Worm (Caenorhabditis elegans) whole organism, L4 larva: ENCODE results near the gene R10D12.8.

Experiments used
- T20F7.1 ChIP-seq: fragments of 200-800 bp; sonication (Bioruptor generic); optimal IDR thresholded peaks from 2 replicates; lab custom pipeline; 2018; ENCODE audit warnings: mild to moderate bottlenecking, missing genetic modification characterization, missing compliant biosample characterization
- Y75B8A.6 ChIP-seq: fragments of 200-800 bp; sonication (Bioruptor generic); IDR thresholded peaks from 2 replicates; pipeline ENCODE4 v1.3.6; 2022; ENCODE audit warnings: missing genetic modification reagents, missing genetic modification characterization, missing compliant biosample characterization
- aly-2 ChIP-seq: sonication (generic microtip); optimal IDR thresholded peaks from 2 replicates; lab custom pipeline; 2018; ENCODE audit warnings: missing biosample characterization, missing genetic modification characterization
- ama-1 ChIP-seq: fragments of 150-350 bp; optimal IDR thresholded peaks from 2 replicates; lab custom pipeline; 2014; ENCODE audit warnings: inconsistent platforms, mixed read lengths
- arid-1 ChIP-seq: fragments of 200-800 bp; sonication (Bioruptor generic); conservative IDR thresholded peaks from 2 replicates; pipeline ENCODE4 v1.3.6; 2022; ENCODE audit warnings: missing genetic modification reagents, missing genetic modification characterization, missing compliant biosample characterization
- ceh-44 ChIP-seq: fragments of 200-800 bp; sonication (Bioruptor generic); IDR thresholded peaks from 2 replicates; pipeline ENCODE4 v1.3.6; 2022; ENCODE audit warnings: missing genetic modification reagents, missing genetic modification characterization, missing compliant biosample characterization
- daf-12 ChIP-seq: fragments of 150-350 bp; optimal IDR thresholded peaks from 2 replicates; lab custom pipeline; 2014; ENCODE audit warnings: missing biosample characterization, missing genetic modification reagents, missing genetic modification characterization
- daf-16 ChIP-seq, 3 experiments: sonication (generic microtip); optimal IDR thresholded peaks; 2 replicates each; lab custom pipeline; 2016 to 2017; ENCODE audit warnings: missing genetic modification characterization in 3 of 3, missing genetic modification reagents in 3 of 3, mild to moderate bottlenecking in 2 of 3, missing compliant biosample characterization in 2 of 3, missing biosample characterization in 1 of 3, moderate library complexity in 1 of 3
- dmd-6 ChIP-seq: fragments of 200-800 bp; sonication (Bioruptor generic); IDR thresholded peaks from 2 replicates; pipeline ENCODE4 v1.3.6; 2022; ENCODE audit warnings: missing genetic modification reagents, missing genetic modification characterization, missing compliant biosample characterization
- dmd-8 ChIP-seq: fragments of 200-800 bp; sonication (Bioruptor generic); IDR thresholded peaks from 2 replicates; pipeline ENCODE4 v1.3.6; 2022; ENCODE audit warnings: missing genetic modification characterization, missing compliant biosample characterization
- dve-1 ChIP-seq: sonication (generic microtip); optimal IDR thresholded peaks from 2 replicates; lab custom pipeline; 2017; ENCODE audit warnings: antibody characterized with exemption, mild to moderate bottlenecking, missing genetic modification characterization, missing compliant biosample characterization; ENCODE audit not compliant: insufficient read depth
- gei-8 ChIP-seq: fragments of 200-800 bp; sonication (Bioruptor generic); optimal IDR thresholded peaks from 2 replicates; lab custom pipeline; 2018; ENCODE audit warnings: mild to moderate bottlenecking, missing genetic modification characterization, missing compliant biosample characterization
- hif-1 ChIP-seq, 2 experiments: sonication (generic microtip); optimal IDR thresholded peaks; 2 replicates each; lab custom pipeline; 2016 to 2017; ENCODE audit warnings: missing compliant biosample characterization in 2 of 2, missing genetic modification characterization in 2 of 2, missing genetic modification reagents in 2 of 2, missing genotype in 2 of 2, mild to moderate bottlenecking in 1 of 2
- hlh-11 ChIP-seq: fragments of 200-800 bp; sonication (Bioruptor generic); optimal IDR thresholded peaks from 2 replicates; lab custom pipeline; 2018; ENCODE audit warnings: mild to moderate bottlenecking, missing genetic modification characterization, missing compliant biosample characterization
- hlh-30 ChIP-seq: sonication (generic microtip); optimal IDR thresholded peaks from 2 replicates; lab custom pipeline; 2017; ENCODE audit warnings: antibody characterized with exemption, mild to moderate bottlenecking, missing genetic modification characterization, missing compliant biosample characterization; ENCODE audit not compliant: insufficient read depth
- hmg-1.1 ChIP-seq: fragments of 200-800 bp; sonication (Bioruptor generic); IDR thresholded peaks from 2 replicates; pipeline ENCODE4 v1.3.6; 2022; ENCODE audit warnings: missing genetic modification reagents, missing genetic modification characterization, missing compliant biosample characterization
- lim-7 ChIP-seq: fragments of 200-800 bp; sonication (Bioruptor generic); IDR thresholded peaks from 2 replicates; pipeline ENCODE4 v1.3.6; 2022; ENCODE audit warnings: missing genetic modification characterization, missing compliant biosample characterization
- lin-1 ChIP-seq: fragments of 200-800 bp; sonication (Bioruptor generic); IDR thresholded peaks from 2 replicates; pipeline ENCODE4 v1.3.6; 2022; ENCODE audit warnings: missing genetic modification reagents, missing genetic modification characterization, missing compliant biosample characterization
- lin-29 ChIP-seq: fragments of 200-800 bp; sonication (Bioruptor generic); IDR thresholded peaks from 2 replicates; pipeline ENCODE4 v1.3.6; 2022; ENCODE audit warnings: missing genetic modification reagents, missing genetic modification characterization, missing compliant biosample characterization
- lin-38 ChIP-seq: fragments of 200-800 bp; sonication (Bioruptor generic); IDR thresholded peaks from 2 replicates; pipeline ENCODE4 v1.3.6; 2022; ENCODE audit warnings: missing genetic modification reagents, missing genetic modification characterization, missing compliant biosample characterization
- mdl-1 ChIP-seq, 2 experiments: fragments of 150-350 bp in 1 of 2; sonication (generic microtip) in 1 of 2; optimal IDR thresholded peaks; 2 replicates each; lab custom pipeline; 2014 to 2017; ENCODE audit warnings: missing biosample characterization in 2 of 2, missing genetic modification characterization in 2 of 2
- nhr-10 ChIP-seq: fragments of 150-350 bp; optimal IDR thresholded peaks from 2 replicates; lab custom pipeline; 2014; ENCODE audit warnings: missing biosample characterization, missing genetic modification characterization
- nhr-102 ChIP-seq: sonication (generic microtip); optimal IDR thresholded peaks from 2 replicates; lab custom pipeline; 2016; ENCODE audit warnings: mild to moderate bottlenecking, missing genetic modification characterization, moderate library complexity, missing compliant biosample characterization
- nhr-28 ChIP-seq: fragments of 150-350 bp; optimal IDR thresholded peaks from 2 replicates; lab custom pipeline; 2014; ENCODE audit warnings: missing biosample characterization, missing genetic modification characterization
- nhr-48 ChIP-seq: sonication (generic microtip); optimal IDR thresholded peaks from 2 replicates; lab custom pipeline; 2016; ENCODE audit warnings: mild to moderate bottlenecking, missing genetic modification characterization, missing compliant biosample characterization
- nhr-77 ChIP-seq: fragments of 150-350 bp; optimal IDR thresholded peaks from 2 replicates; lab custom pipeline; 2014; ENCODE audit warnings: missing biosample characterization, missing genetic modification characterization
- pha-4 ChIP-seq, 2 experiments: fragments of 150-350 bp in 1 of 2; fragments of 200-800 bp in 1 of 2; sonication (Bioruptor generic) in 1 of 2; IDR thresholded peaks in 1 of 2; optimal IDR thresholded peaks in 1 of 2; 2 replicates each; pipeline versions ENCODE4 v1.3.6 to Lab custom; 2014 to 2022; ENCODE audit warnings: missing genetic modification characterization in 2 of 2, missing genetic modification reagents in 2 of 2, missing biosample characterization in 1 of 2, missing compliant biosample characterization in 1 of 2
- php-3 ChIP-seq: fragments of 200-800 bp; sonication (Bioruptor generic); IDR thresholded peaks from 2 replicates; pipeline ENCODE4 v1.3.6; 2022; ENCODE audit warnings: missing genetic modification reagents, missing genetic modification characterization, missing compliant biosample characterization
- pqm-1 ChIP-seq: sonication (generic microtip); optimal IDR thresholded peaks from 2 replicates; lab custom pipeline; 2017; ENCODE audit warnings: missing biosample characterization, missing genetic modification characterization
- saeg-2 ChIP-seq: fragments of 200-800 bp; sonication (Bioruptor generic); IDR thresholded peaks from 2 replicates; pipeline ENCODE4 v1.3.6; 2022; ENCODE audit warnings: missing genetic modification reagents, missing genetic modification characterization, missing compliant biosample characterization
- set-16 ChIP-seq: fragments of 200-800 bp; sonication (Bioruptor generic); IDR thresholded peaks from 2 replicates; pipeline ENCODE4 v1.3.6; 2022; ENCODE audit warnings: missing genetic modification reagents, missing genetic modification characterization, missing compliant biosample characterization
- spr-3 ChIP-seq: fragments of 200-800 bp; sonication (Bioruptor generic); optimal IDR thresholded peaks from 2 replicates; lab custom pipeline; 2018; ENCODE audit warnings: mild to moderate bottlenecking, missing genetic modification characterization, missing compliant biosample characterization
- unc-39 ChIP-seq: sonication (generic microtip); optimal IDR thresholded peaks from 2 replicates; lab custom pipeline; 2017; ENCODE audit warnings: missing biosample characterization, missing genetic modification characterization
- unc-62 ChIP-seq, 3 experiments: fragments of 150-350 bp in 1 of 3; sonication (generic microtip); optimal IDR thresholded peaks in 2 of 3; peaks in 1 of 3; 1 replicate in 1 of 3; 2 replicates in 2 of 3; lab custom pipeline; 2014 to 2017; ENCODE audit warnings: missing biosample characterization in 3 of 3, missing genetic modification characterization in 3 of 3, missing genetic modification reagents in 3 of 3, missing genotype in 1 of 3
- zag-1 ChIP-seq: fragments of 150-350 bp; optimal IDR thresholded peaks from 2 replicates; lab custom pipeline; 2014; ENCODE audit warnings: missing biosample characterization, missing genetic modification characterization
- zfp-3 ChIP-seq: fragments of 200-800 bp; sonication (Bioruptor generic); conservative IDR thresholded peaks from 2 replicates; pipeline ENCODE4 v1.3.6; 2022; ENCODE audit warnings: missing genetic modification reagents, missing genetic modification characterization, missing compliant biosample characterization
- ztf-7 ChIP-seq: fragments of 150-350 bp; optimal IDR thresholded peaks from 2 replicates; lab custom pipeline; 2014; ENCODE audit warnings: missing biosample characterization, missing genetic modification characterization

R10D12.8 gene

DNA sequence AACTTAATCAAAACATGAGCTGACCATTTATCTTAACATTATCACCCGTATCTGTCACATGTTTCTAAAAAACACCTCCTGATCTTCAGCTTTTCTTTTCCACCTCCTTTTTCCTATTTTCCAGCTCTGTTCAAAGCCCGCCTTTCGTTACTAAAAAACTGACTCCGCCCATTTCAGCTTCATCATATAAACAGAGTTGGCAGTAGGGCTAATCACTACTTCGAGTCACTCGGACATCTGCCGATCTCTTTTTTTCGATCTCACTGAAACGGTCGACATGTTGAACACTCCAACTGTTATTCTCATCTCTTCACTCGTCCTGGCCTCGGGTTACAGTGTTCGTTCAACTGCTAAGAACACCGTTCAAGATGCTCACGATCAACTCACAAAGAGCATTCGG lies 39.4 kb upstream of the R10D12.8 start, which contains the start of gene droe-4:
TSS of gene droe-4 (plus strand) at position 172 of the 400 bp plus-strand sequence.
- TF ChIP-seq unc-62 (GFP tag; optimal IDR thresholded peaks at IDR 0.05 in 1 of 2; lab: Kevin White, UChicago) (peak in 1 of 2 experiments; percentile 56), unc-62 (tag; optimal IDR thresholded peaks at IDR 0.05; lab: Kevin White, UChicago) (no peak), zag-1 (tag; lab: Kevin White, UChicago) (no peak)

DNA sequence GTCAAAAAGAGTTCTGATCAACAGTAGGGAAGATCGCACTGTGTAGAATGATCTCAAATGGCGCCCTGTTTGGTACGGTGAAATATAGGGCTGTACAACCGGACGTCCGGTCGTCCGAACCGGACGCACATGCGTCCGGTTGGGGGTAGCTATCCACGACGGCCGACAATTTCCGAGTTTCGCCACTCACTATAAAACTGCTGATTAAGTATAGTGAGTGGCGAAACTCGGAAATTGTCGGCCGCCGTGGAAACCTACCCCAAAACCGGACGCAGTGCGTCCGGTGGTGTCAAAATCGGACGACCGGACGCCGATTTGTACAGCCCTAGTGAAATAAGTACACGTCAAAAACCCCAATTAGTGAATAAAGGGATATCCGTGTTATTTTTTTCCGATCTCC lies 38.9 kb upstream of the R10D12.8 start:
- TF ChIP-seq lin-38, result peak; percentile 20; the same call in 1 of the 2 replicates
- TF ChIP-seq, all 104 proteins: peak for 1; not testable (repeated sequence) for 103

DNA sequence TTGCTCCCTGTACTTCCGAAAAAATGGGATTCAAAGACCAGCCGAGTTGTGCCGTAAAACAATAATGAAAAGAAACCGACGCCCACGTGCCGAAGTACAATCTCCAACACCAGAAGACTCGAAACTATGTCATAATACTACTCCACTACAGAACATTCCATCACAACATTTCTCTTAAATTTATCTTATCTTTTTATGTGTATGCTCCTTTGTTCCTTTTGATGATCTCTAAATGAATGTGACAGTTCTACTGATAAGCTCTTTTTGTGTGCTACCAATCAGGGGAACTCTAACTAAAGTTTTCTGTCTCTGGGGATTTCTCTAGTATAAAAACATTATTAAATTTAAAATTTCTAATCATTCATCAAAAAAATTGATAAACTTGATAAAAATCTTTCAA lies 33.7 kb upstream of the R10D12.8 start:
- TF ChIP-seq nhr-102 (tag; lab: Kevin White, UChicago), result peak; percentile 38
- peak; percentile 43 for TF ChIP-seq nhr-77
- TF ChIP-seq lin-1 (GFP tag; lab: Robert Waterston, UW), result peak; percentile 7; the same call in 1 of the 2 replicates
- no peak for TF ChIP-seq mdl-1 (tag; optimal IDR thresholded peaks at IDR 0.05; lab: Kevin White, UChicago)
- TF ChIP-seq daf-16 (GFP tag; optimal IDR thresholded peaks at IDR 0.05; lab: Kevin White, UChicago), result no peak
- peak; percentile 58 for TF ChIP-seq daf-16 (tag; optimal IDR thresholded peaks at IDR 0.05; lab: Kevin White, UChicago)
- peak in 1 of 2 experiments; percentile 56 for TF ChIP-seq hif-1 (tag; optimal IDR thresholded peaks at IDR 0.05; lab: Kevin White, UChicago)
- TF ChIP-seq arid-1 (GFP tag; lab: Robert Waterston, UW), result 0 out of 2 replicates have a peak, but pooled peaks have one; percentile 9
- TF ChIP-seq set-16 (GFP tag; lab: Robert Waterston, UW), result no peak
- peak; percentile 46 for TF ChIP-seq T20F7.1 (GFP tag; lab: Kevin White, UChicago)
- no peak for TF ChIP-seq aly-2 (tag; lab: Kevin White, UChicago)
- peak; percentile 95 for TF ChIP-seq pqm-1 (tag; lab: Kevin White, UChicago)
- no peak for TF ChIP-seq gei-8
- 0 out of 2 replicates have a peak, but pooled peaks have one; percentile 28 for TF ChIP-seq hmg-1.1 (GFP tag; lab: Robert Waterston, UW)
- TF ChIP-seq saeg-2 (GFP tag; lab: Robert Waterston, UW), result no peak
- peak; percentile 2 for TF ChIP-seq hlh-30 (tag; lab: Kevin White, UChicago)
- TF ChIP-seq unc-39 (tag; lab: Kevin White, UChicago), result no peak
- TF ChIP-seq dve-1 (tag; lab: Kevin White, UChicago), result peak; percentile 84
- TF ChIP-seq lin-29 (GFP tag; lab: Robert Waterston, UW), result no peak
- TF ChIP-seq ceh-44 (GFP tag; lab: Robert Waterston, UW), result no peak
- TF ChIP-seq nhr-48 (tag; lab: Kevin White, UChicago), result peak; percentile 26
- peak; percentile 47; the same call in 1 of the 2 replicates for TF ChIP-seq dmd-6 (GFP tag; lab: Robert Waterston, UW)
- TF ChIP-seq php-3, result peak; percentile 65
- peak; percentile 57 for TF ChIP-seq hlh-11 (tag; lab: Kevin White, UChicago)
- no peak for TF ChIP-seq daf-12 (tag; lab: Kevin White, UChicago)
- TF ChIP-seq Y75B8A.6 (GFP tag; lab: Robert Waterston, UW), result no peak
- TF ChIP-seq zfp-3 (GFP tag; lab: Robert Waterston, UW), result 0 out of 2 replicates have a peak, but pooled peaks have one; percentile 63
- peak; percentile 88 for TF ChIP-seq nhr-28
- no peak for TF ChIP-seq ama-1
- TF ChIP-seq spr-3, result no peak
- TF ChIP-seq ztf-7 (tag; lab: Kevin White, UChicago), result no peak
- TF ChIP-seq pha-4 (GFP tag; IDR thresholded peaks at IDR 0.05; lab: Robert Waterston, UW), result peak; percentile 50; the same call in 1 of the 2 replicates
- TF ChIP-seq pha-4 (tag; optimal IDR thresholded peaks at IDR 0.05; lab: Kevin White, UChicago), result no peak
- TF ChIP-seq lim-7, result 0 out of 2 replicates have a peak, but pooled peaks have one; percentile 9
- TF ChIP-seq dmd-8, result no peak
- TF ChIP-seq nhr-10, result no peak
- TF ChIP-seq, all 104 proteins: peak for 19
